Worm (Caenorhabditis elegans): ENCODE measurements around the gene sdz-13.

ce11 chrIV:10909206-10909605, 29.8 kb upstream of the sdz-13 start, which contains the start of gene ZK596.2:
- TF ChIP-seq ama-1 (optimal IDR thresholded peaks at IDR 0.05) (no peak), ama-1 (GFP tag; optimal IDR thresholded peaks at IDR 0.05) (no peak), akir-1 (GFP tag; optimal IDR thresholded peaks at IDR 0.05) (no peak), T07F8.4 (tag; optimal IDR thresholded peaks at IDR 0.05) (no peak), F55B11.4 (tag; optimal IDR thresholded peaks at IDR 0.05; ENCODE audit: borderline replicate concordance, insufficient read depth) (no peak), Y95B8A.8 (GFP tag; IDR thresholded peaks at IDR 0.05) (no peak), pha-4 (tag; optimal IDR thresholded peaks at IDR 0.05) (no peak), xnd-1 (tag; optimal IDR thresholded peaks at IDR 0.05) (no peak), rec-8 (tag; optimal IDR thresholded peaks at IDR 0.05) (no peak), snpc-4 (GFP tag; optimal IDR thresholded peaks at IDR 0.05) (no peak), snpc-4 (tag; optimal IDR thresholded peaks at IDR 0.05) (no peak), nfya-1 (tag; optimal IDR thresholded peaks at IDR 0.05; ENCODE audit: borderline replicate concordance, insufficient read depth) (no peak), nhr-179 (tag; optimal IDR thresholded peaks at IDR 0.05) (no peak), ets-4 (GFP tag; optimal IDR thresholded peaks at IDR 0.05) (no peak)

Measured in whole organism, young adult.